Worm (Caenorhabditis elegans) whole organism, midembryonic: ENCODE measurements around the gene Y110A2AL.2.
"Not testable (repeated sequence)": the region's sequence is repeated elsewhere in the genome, so short reads cannot be mapped to it uniquely, and the experiment has no call there.

ENCODE experiments used
- T22C8.4 ChIP-seq: fragments of 200-800 bp; sonication (Bioruptor generic); IDR thresholded peaks from 2 replicates; pipeline ENCODE4 v1.3.6; 2022; ENCODE audit warnings: missing genetic modification characterization, missing compliant biosample characterization
- cog-1 ChIP-seq: sonication (generic microtip); optimal IDR thresholded peaks from 2 replicates; lab custom pipeline; 2016; ENCODE audit warnings: missing genetic modification characterization, missing compliant biosample characterization
- flt-1 ChIP-seq: fragments of 200-800 bp; sonication (Bioruptor generic); IDR thresholded peaks from 2 replicates; pipeline ENCODE4 v1.3.6; 2022; ENCODE audit warnings: missing genetic modification characterization, missing compliant biosample characterization
- klf-2 ChIP-seq: fragments of 200-800 bp; sonication (Bioruptor generic); conservative IDR thresholded peaks from 2 replicates; pipeline ENCODE4 v1.3.6; 2022; ENCODE audit warnings: missing genetic modification reagents, missing genetic modification characterization, missing compliant biosample characterization
- med-1 ChIP-seq: sonication (generic microtip); optimal IDR thresholded peaks from 2 replicates; lab custom pipeline; 2017; ENCODE audit warnings: missing genetic modification characterization, mild to moderate bottlenecking, missing compliant biosample characterization, antibody characterized with exemption, missing genetic modification reagents; ENCODE audit not compliant: insufficient read depth
- ref-1 ChIP-seq: fragments of 200-800 bp; sonication (Bioruptor generic); conservative IDR thresholded peaks from 2 replicates; pipeline ENCODE4 v1.3.6; 2022; ENCODE audit warnings: missing genetic modification reagents, missing genetic modification characterization, missing compliant biosample characterization
- tab-1 ChIP-seq: fragments of 200-800 bp; sonication (Bioruptor generic); IDR thresholded peaks from 2 replicates; pipeline ENCODE4 v1.3.6; 2022; ENCODE audit warnings: missing genetic modification characterization, missing compliant biosample characterization
- ztf-23 ChIP-seq: fragments of 200-800 bp; sonication (Bioruptor generic); IDR thresholded peaks from 2 replicates; pipeline ENCODE4 v1.3.6; 2022; ENCODE audit warnings: missing genetic modification reagents, missing genetic modification characterization, missing compliant biosample characterization
- ztf-29 ChIP-seq: fragments of 200-800 bp; sonication (Bioruptor generic); IDR thresholded peaks from 2 replicates; pipeline ENCODE4 v1.3.6; 2022; ENCODE audit warnings: missing genetic modification reagents, missing genetic modification characterization, missing compliant biosample characterization

The Y110A2AL.2 gene

DNA sequence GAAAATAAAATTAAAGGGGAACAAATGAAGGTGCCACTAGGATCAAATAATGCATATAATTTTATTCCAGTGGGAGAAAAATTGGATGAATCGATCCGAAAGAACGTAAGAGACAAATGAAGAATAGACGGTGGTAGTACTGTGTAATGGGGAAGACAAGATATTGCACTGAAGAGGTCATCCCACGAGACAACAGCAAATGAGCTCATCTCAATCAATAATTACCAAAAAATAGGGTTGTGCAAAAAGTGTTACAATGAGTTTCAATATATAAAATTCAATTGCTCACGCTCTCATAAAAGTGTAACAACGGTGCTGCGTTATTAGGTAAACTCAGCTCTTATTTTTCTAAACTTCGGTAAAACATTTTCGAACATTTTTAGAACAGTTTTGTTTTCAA, 30.9 kb upstream of the Y110A2AL.2 start, which contains the start of gene K12H6.7:
Gene K12H6.7 (minus strand): TSS at position 101 of the 400 bp plus-strand sequence.
- TF ChIP-seq ztf-29 (GFP tag; lab: Robert Waterston, UW) (no peak), klf-2 (no peak), flt-1 (GFP tag; lab: Robert Waterston, UW) (no peak), T22C8.4 (no peak), tab-1 (no peak), cog-1 (tag; lab: Kevin White, UChicago) (no peak), ztf-23 (GFP tag; lab: Robert Waterston, UW) (no peak), ref-1 (GFP tag; lab: Robert Waterston, UW) (no peak), med-1 (GFP tag; lab: Kevin White, UChicago) (no peak)

DNA sequence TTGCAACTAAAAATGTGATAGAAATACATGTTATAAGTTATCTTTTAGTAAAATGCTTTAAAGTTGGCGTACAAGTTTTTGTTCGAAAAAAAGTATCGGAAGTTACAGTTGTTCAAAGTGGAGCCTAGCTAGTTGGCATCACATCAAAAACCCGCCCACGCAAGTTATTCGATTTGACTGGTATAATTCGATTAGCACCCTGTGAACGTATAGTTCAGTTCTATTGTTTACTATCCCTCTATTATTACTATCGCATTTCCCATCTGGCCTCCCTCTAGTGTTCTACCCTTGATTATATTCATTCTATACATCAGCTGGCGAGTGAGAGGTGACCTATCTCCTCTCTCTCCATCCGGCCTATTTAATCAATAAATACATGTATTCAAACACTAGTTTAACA, 28.8 kb upstream of the Y110A2AL.2 start, which contains the start of gene Y110A2AL.4:
Gene Y110A2AL.4 (plus strand): TSS at position 301 of the 400 bp plus-strand sequence.
- TF ChIP-seq cog-1 (tag; lab: Kevin White, UChicago); ztf-29 (GFP tag; lab: Robert Waterston, UW); tab-1: not testable (repeated sequence)

DNA sequence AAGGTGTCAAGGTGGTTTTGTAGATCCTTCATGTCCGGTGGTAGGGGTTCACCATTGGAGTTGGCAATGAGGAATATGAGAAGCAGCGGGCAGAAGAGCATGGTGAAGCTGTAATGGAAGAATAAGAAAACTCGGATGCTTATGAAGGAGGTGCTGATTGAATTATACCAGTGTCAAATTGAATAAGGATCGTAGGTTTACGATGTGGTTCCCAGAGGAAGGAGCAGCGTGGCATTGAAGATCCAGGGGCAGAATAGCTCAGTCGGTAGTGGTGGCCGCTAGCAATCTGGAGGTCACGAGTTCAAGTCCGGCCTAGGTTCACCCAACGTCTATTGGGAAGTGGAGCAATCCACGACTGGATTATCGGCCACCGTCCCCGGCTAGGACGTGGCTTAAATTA, 26.3 kb upstream of the Y110A2AL.2 start, which contains the start of gene Y110A2AL.6:
Gene Y110A2AL.6 (minus strand): TSS at position 101 of the 400 bp plus-strand sequence.
- TF ChIP-seq ztf-23 (GFP tag; lab: Robert Waterston, UW) (no peak), T22C8.4 (no peak), tab-1 (no peak), ztf-29 (GFP tag; lab: Robert Waterston, UW) (no peak), ref-1 (GFP tag; lab: Robert Waterston, UW) (no peak), klf-2 (no peak), med-1 (GFP tag; lab: Kevin White, UChicago) (no peak), cog-1 (tag; lab: Kevin White, UChicago) (no peak)

DNA sequence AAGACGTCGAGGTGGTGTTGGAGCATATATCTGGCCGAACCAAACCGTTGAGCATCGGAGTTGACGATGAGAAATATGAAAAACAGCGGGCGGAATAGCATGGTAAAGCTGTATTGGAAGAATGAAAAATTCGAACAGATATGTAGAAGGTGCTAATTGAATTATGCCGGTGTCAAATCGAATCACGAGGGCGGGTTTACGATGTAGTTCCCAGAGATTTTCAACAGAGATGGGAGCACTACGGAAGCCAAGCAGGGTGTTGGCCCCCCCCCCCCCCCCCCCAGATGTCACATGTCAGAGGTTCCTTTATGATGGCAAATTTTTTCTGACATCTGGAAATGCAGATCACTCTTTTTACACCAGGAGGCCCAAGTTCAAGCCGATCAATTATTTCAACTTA, 24.7 kb upstream of the Y110A2AL.2 start, which contains the start of gene Y110A2AL.7:
Gene Y110A2AL.7 (minus strand): TSS at position 101 of the 400 bp plus-strand sequence.
- TF ChIP-seq med-1 (GFP tag; lab: Kevin White, UChicago) (no peak), ztf-29 (GFP tag; lab: Robert Waterston, UW) (no peak), ztf-23 (GFP tag; lab: Robert Waterston, UW) (no peak), flt-1 (GFP tag; lab: Robert Waterston, UW) (no peak), tab-1 (no peak), cog-1 (tag; lab: Kevin White, UChicago) (no peak), ref-1 (GFP tag; lab: Robert Waterston, UW) (no peak), klf-2 (no peak), T22C8.4 (no peak)

DNA sequence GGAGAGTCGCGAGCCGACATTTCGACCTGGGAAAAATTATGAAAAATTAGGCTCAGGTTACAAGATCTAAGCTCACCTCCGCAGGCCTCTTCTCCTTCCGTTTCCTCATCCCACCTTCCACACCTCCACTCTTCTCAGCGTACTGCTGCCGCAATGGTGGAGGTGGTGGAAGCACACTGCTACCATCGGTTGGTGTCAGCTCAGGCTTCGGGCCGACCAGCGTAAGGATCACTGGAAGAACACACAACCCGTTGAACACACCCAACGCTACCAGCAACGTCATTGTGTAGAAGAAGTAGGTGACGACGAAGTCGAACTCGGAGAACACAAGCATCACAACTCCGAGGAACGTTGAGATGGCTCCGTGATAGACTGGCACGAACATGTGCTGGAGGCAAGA, 22.1 kb upstream of the Y110A2AL.2 start:
- TF ChIP-seq klf-2, result no peak
- TF ChIP-seq ref-1 (GFP tag; lab: Robert Waterston, UW), result no peak
- no peak for TF ChIP-seq flt-1 (GFP tag; lab: Robert Waterston, UW)
- no peak for TF ChIP-seq cog-1 (tag; lab: Kevin White, UChicago)
- TF ChIP-seq med-1 (GFP tag; lab: Kevin White, UChicago), result no peak
- no peak for TF ChIP-seq ztf-23 (GFP tag; lab: Robert Waterston, UW)
- 0 out of 2 replicates have a peak, but pooled peaks have one; percentile 13 for TF ChIP-seq tab-1
- no peak for TF ChIP-seq ztf-29 (GFP tag; lab: Robert Waterston, UW)
- TF ChIP-seq T22C8.4, result no peak

DNA sequence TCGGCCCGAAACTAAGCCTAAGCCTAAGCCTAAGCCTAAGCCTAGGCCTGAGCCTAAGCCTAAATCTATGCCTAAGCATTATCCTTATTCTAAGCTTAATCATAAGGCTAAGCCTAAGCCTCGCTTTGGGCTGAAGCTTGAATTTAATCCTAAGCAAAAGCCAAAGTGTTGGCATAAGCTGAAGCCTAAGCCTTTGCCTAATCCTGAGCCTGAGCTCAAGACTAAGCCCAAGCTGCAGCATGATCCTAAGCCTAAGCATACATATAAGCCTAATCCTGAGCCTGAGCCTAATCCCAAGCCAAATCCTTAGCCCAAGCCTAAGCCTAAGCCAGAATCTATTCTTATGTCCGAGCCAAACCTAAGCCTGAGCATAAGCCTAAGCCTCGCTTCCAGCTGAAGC, 21.2 kb upstream of the Y110A2AL.2 start:
- TF ChIP-seq flt-1 (GFP tag; lab: Robert Waterston, UW) (no peak), ztf-29 (GFP tag; lab: Robert Waterston, UW) (no peak), ref-1 (GFP tag; lab: Robert Waterston, UW) (no peak), T22C8.4 (no peak), klf-2 (no peak), med-1 (GFP tag; lab: Kevin White, UChicago) (no peak), cog-1 (tag; lab: Kevin White, UChicago) (no peak), tab-1 (no peak), ztf-23 (GFP tag; lab: Robert Waterston, UW) (no peak)

DNA sequence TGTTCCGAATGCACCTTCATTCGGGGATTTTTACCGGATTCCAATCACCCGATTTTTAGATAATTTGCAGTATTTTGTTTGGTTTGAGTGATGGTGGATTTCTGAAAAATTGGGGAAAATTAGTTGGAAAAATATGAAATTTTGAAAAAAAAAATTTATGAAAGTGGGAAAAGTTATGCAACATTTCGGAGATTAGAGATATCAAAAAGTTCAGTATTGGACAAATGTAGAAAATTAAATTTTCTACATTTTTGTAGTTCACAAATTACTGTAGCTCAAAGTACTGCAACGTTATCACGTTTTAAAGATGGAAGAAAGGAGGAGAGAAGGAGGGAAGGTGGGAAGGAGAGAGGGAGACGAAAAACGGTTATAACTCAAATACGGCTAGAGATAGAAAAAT, 15.3 kb upstream of the Y110A2AL.2 start, which contains the start of gene ptc-3:
Gene ptc-3 (minus strand): TSS at position 101 of the 400 bp plus-strand sequence.
- no peak for TF ChIP-seq klf-2

DNA sequence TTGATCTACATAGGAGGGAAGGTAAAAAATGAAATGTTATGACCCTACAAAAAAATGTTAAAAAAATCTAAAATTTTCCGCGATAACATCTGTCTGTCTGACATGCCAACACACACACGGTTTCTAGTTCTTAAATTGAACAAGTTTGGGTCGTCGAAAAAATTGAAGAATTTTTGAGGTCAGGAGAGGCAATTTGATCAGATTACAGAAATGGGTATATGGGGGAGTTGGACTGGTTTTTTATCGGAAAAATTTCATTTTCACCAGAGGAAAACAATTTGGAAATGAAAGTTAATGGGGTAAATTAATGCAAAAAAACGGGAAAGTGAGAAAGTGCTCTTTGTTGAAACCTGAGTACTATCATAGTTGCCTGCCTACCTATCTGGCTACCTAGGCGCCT, 14.0 kb upstream of the Y110A2AL.2 start:
- TF ChIP-seq ztf-29 (GFP tag; lab: Robert Waterston, UW) (no peak), cog-1 (tag; lab: Kevin White, UChicago) (no peak), med-1 (GFP tag; lab: Kevin White, UChicago) (no peak), ref-1 (GFP tag; lab: Robert Waterston, UW) (no peak), tab-1 (no peak), klf-2 (no peak), T22C8.4 (no peak), ztf-23 (GFP tag; lab: Robert Waterston, UW) (no peak), flt-1 (GFP tag; lab: Robert Waterston, UW) (no peak)

DNA sequence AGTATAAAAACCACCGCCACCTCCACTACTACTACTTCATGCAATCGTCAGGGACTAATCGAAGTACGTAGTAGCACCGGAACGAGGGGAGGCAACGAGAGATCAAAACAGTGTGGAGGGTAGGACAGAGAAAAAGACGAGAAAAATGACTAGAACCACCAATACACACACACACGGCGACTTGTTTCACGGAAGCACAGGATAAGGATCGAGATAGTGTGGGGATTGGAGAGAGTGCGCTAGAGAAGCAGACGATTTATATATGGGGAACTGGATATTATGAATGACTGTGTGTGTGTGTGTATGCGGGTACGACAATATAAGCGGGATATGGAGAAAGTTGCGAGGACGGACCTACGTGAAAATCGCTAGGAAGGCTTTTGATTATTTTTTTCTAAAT, 13.0 kb upstream of the Y110A2AL.2 start:
- TF ChIP-seq ztf-29 (GFP tag; lab: Robert Waterston, UW) (peak; percentile 34; the same call in 1 of the 2 replicates), med-1 (GFP tag; lab: Kevin White, UChicago) (no peak)

DNA sequence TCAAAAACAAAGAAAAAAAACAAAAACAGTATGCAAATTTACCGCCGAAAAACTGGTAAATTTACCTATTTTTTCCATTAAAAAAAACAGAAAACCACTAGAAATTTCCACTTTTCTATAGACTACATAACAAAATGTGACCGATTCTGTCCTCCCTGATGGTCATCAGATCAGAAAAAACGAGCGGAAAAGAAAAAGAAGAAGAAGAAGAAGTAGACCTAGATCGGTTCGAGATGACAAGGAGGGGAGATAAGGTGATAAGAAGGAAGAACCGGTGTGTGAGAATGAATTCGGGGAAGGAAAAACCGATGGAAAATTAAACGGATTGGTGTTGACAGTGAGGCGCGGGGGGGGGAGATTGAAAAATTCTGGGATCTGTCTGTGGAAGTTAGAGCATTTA, 11.7 kb upstream of the Y110A2AL.2 start:
- no peak for TF ChIP-seq ztf-29 (GFP tag; lab: Robert Waterston, UW)
- no peak for TF ChIP-seq ztf-23 (GFP tag; lab: Robert Waterston, UW)
- no peak for TF ChIP-seq tab-1
- no peak for TF ChIP-seq cog-1 (tag; lab: Kevin White, UChicago)
- no peak for TF ChIP-seq med-1 (GFP tag; lab: Kevin White, UChicago)
- no peak for TF ChIP-seq T22C8.4
- no peak for TF ChIP-seq klf-2
- no peak for TF ChIP-seq ref-1 (GFP tag; lab: Robert Waterston, UW)
- no peak for TF ChIP-seq flt-1 (GFP tag; lab: Robert Waterston, UW)
